Fruit fly (Drosophila melanogaster): ENCODE data around the gene CG31128.

CG31128 gene

DNA sequence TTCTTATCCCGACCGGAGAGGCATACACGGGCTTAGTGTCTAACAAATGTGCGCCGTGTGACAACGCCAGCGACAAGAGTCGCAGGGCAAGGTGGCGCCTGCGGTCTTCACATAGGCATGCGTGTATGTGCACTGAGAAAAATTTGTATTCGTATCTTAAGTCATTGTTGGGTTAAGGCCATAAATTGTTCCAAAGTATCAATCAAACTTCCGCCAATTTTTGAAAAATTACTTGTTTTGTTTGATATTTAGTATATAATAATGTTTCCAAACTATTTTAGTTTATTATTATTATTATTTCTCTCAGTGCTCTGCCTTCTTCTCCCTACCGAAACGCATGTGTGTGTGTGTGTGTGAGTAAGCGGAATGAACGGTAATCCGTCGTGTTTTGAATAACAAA, 2.0 kb upstream of the CG31128 start (continued):
- no peak for TF ChIP-seq lov (optimal IDR thresholded peaks at IDR 0.05)
- TF ChIP-seq lov (GFP tag; IDR thresholded peaks at IDR 0.05): no peak
- TF ChIP-seq bbx (GFP tag; IDR thresholded peaks at IDR 0.05; ENCODE audit: partially characterized antibody): no peak
- no peak for TF ChIP-seq Spps (tag; optimal IDR thresholded peaks at IDR 0.05)
- no peak for TF ChIP-seq sr (GFP tag; IDR thresholded peaks at IDR 0.05)
- TF ChIP-seq Abd-B (GFP tag; optimal IDR thresholded peaks at IDR 0.05): no peak
- no peak for TF ChIP-seq CG17568 (GFP tag; optimal IDR thresholded peaks at IDR 0.05)

DNA sequence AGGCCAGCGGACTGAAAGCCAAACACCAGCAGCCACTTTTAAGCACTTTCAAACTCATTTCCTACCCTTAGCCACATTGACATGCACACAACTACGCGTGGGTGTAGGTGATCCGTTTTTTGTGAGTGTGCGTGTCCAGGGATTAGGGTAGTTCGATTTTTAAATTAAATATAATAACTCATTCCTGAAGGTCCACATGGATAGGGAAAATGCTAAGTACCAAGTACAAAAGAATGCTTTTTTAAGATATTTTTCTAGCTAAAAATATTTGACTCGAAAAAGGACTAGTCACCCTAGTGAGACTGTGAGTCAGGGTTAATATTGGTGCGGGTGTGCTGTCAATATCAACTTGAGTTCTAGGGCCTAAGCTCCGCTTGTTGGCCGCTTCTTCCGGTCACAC, 5.6 kb downstream of the CG31128 start:
- TF ChIP-seq ewg (GFP tag; optimal IDR thresholded peaks at IDR 0.05): no peak
- TF ChIP-seq CG11398 (GFP tag; optimal IDR thresholded peaks at IDR 0.05): no peak
- no peak for TF ChIP-seq z (GFP tag; IDR thresholded peaks at IDR 0.05)
- no peak for TF ChIP-seq CG12155 (GFP tag; optimal IDR thresholded peaks at IDR 0.05)
- TF ChIP-seq Rx (GFP tag; IDR thresholded peaks at IDR 0.05): no peak
- no peak for TF ChIP-seq Kr (GFP tag; optimal IDR thresholded peaks at IDR 0.05)
- no peak for TF ChIP-seq Oaz (GFP tag; IDR thresholded peaks at IDR 0.05)
- no peak for TF ChIP-seq CG12299 (tag; optimal IDR thresholded peaks at IDR 0.05)
- no peak for TF ChIP-seq CG12236 (GFP tag; optimal IDR thresholded peaks at IDR 0.05)
- no peak for TF ChIP-seq CG31365 (tag; optimal IDR thresholded peaks at IDR 0.05)
- TF ChIP-seq Myb (GFP tag; optimal IDR thresholded peaks at IDR 0.05): no peak
- TF ChIP-seq CG4707 (GFP tag; optimal IDR thresholded peaks at IDR 0.05): no peak
- no peak for TF ChIP-seq Xrp1 (GFP tag; IDR thresholded peaks at IDR 0.05)
- no peak for TF ChIP-seq B-H1 (GFP tag; IDR thresholded peaks at IDR 0.05)
- no peak for TF ChIP-seq kni (GFP tag; optimal IDR thresholded peaks at IDR 0.05)
- TF ChIP-seq Doc3 (GFP tag; IDR thresholded peaks at IDR 0.05; ENCODE audit: partially characterized antibody): no peak
- no peak for TF ChIP-seq CG4854 (GFP tag; optimal IDR thresholded peaks at IDR 0.05)
- TF ChIP-seq al (GFP tag; IDR thresholded peaks at IDR 0.05): no peak
- no peak for TF ChIP-seq nerfin-2 (GFP tag; IDR thresholded peaks at IDR 0.05; ENCODE audit: partially characterized antibody)
- TF ChIP-seq D19B (GFP tag; optimal IDR thresholded peaks at IDR 0.05): no peak
- no peak for TF ChIP-seq NC2α (GFP tag; optimal IDR thresholded peaks at IDR 0.05)
- TF ChIP-seq CG11504 (tag; optimal IDR thresholded peaks at IDR 0.05): peak; percentile 28
- TF ChIP-seq Med (GFP tag): peak; percentile 55
- TF ChIP-seq Hand (GFP tag; optimal IDR thresholded peaks at IDR 0.05): peak; percentile 58
- TF ChIP-seq Sox100B (GFP tag; optimal IDR thresholded peaks at IDR 0.05): no peak
- TF ChIP-seq sug (tag; optimal IDR thresholded peaks at IDR 0.05): peak; percentile 14
- peak; percentile 23 for TF ChIP-seq CG10147 (GFP tag; optimal IDR thresholded peaks at IDR 0.05)
- peak; percentile 6 for TF ChIP-seq CG7839 (tag; optimal IDR thresholded peaks at IDR 0.05)
- TF ChIP-seq Tbp (GFP tag; optimal IDR thresholded peaks at IDR 0.05): no peak
- TF ChIP-seq zen2 (GFP tag; IDR thresholded peaks at IDR 0.05; ENCODE audit: partially characterized antibody): no peak
- 0 out of 3 replicates have a peak, but pooled peaks have one; percentile 51 for TF ChIP-seq dysf (GFP tag; IDR thresholded peaks at IDR 0.05)
- TF ChIP-seq CG9932 (GFP tag; IDR thresholded peaks at IDR 0.05): peak; percentile 18; the same call in 1 of the 2 replicates
- TF ChIP-seq CG15514 (GFP tag; optimal IDR thresholded peaks at IDR 0.05): peak; percentile 35
- peak; percentile 49 for TF ChIP-seq CG2120 (GFP tag; optimal IDR thresholded peaks at IDR 0.05)
- no peak for TF ChIP-seq CoRest (tag; optimal IDR thresholded peaks at IDR 0.05)
- TF ChIP-seq Scr (GFP tag; IDR thresholded peaks at IDR 0.05; ENCODE audit: partially characterized antibody): no peak
- no peak for TF ChIP-seq CG34422 (GFP tag; IDR thresholded peaks at IDR 0.05)
- TF ChIP-seq CG12391 (tag; optimal IDR thresholded peaks at IDR 0.05): no peak
- TF ChIP-seq hb (GFP tag; IDR thresholded peaks at IDR 0.05; ENCODE audit: partially characterized antibody): no peak
- no peak for TF ChIP-seq rib (GFP tag; IDR thresholded peaks at IDR 0.05)
- TF ChIP-seq lab (GFP tag; optimal IDR thresholded peaks at IDR 0.05): peak; percentile 80
- peak; percentile 83 for TF ChIP-seq CG18599 (GFP tag; optimal IDR thresholded peaks at IDR 0.05)
- TF ChIP-seq H2.0 (GFP tag; IDR thresholded peaks at IDR 0.05): no peak

Measured in whole organism, embryonic.